Worm (Caenorhabditis elegans): ENCODE results near the gene C25G4.17.

The C25G4.17 gene

DNA sequence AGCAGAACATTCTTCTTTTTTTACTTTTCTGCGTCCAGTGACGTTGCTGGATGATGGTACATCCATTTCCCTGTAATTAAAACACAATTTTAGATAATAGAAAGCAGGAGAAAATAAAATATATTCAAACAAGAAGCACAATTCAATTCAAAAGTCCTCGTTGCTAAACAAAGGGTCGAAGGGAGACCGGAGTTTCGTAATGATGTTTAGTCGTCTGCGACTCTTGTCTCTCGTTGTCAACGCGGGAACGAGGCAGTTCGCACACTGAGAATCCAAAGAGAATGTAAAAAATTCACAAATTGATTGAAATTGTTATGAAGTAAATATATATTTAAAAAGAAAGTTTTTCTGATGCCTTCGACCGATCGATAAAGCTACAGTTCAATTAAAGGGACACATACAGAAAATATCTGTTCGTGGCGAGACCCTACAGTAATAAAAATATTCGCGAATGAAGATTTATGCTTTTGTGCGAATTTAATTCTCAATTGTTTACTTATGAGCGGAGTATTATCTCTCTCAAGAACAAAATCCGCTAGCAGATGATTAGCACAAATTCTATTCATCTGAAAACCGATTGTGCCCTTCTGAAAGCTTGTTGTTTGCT lies 9.5 kb downstream of the C25G4.17 start, which contains the start of gene dpy-26 (continued):
- TF ChIP-seq elt-2 (tag; optimal IDR thresholded peaks at IDR 0.05) (no peak), aha-1 (tag; optimal IDR thresholded peaks at IDR 0.05) (no peak), F16B12.6 (tag; optimal IDR thresholded peaks at IDR 0.05) (peak; percentile 12), C16A3.4 (tag; optimal IDR thresholded peaks at IDR 0.05) (peak; percentile 5), rnt-1 (tag; optimal IDR thresholded peaks at IDR 0.05) (peak; percentile 22), ces-1 (GFP tag; optimal IDR thresholded peaks at IDR 0.05) (no peak), nhr-76 (tag; optimal IDR thresholded peaks at IDR 0.05) (no peak), nhr-237 (tag; optimal IDR thresholded peaks at IDR 0.05) (no peak), fkh-10 (GFP tag; optimal IDR thresholded peaks at IDR 0.05) (no peak), egl-27 (tag; optimal IDR thresholded peaks at IDR 0.05) (no peak), mep-1 (tag; optimal IDR thresholded peaks at IDR 0.05) (no peak), unc-98 (GFP tag; IDR thresholded peaks at IDR 0.05) (no peak), elt-3 (tag; optimal IDR thresholded peaks at IDR 0.05) (peak in 1 of 6 experiments; percentile 17), lin-14 (GFP tag; optimal IDR thresholded peaks at IDR 0.05) (no peak), nhr-12 (tag; optimal IDR thresholded peaks at IDR 0.05) (no peak), skn-1 (tag; optimal IDR thresholded peaks at IDR 0.05) (peak; percentile 56), ceh-63 (GFP tag; optimal IDR thresholded peaks at IDR 0.05) (no peak), nhr-47 (tag; optimal IDR thresholded peaks at IDR 0.05) (no peak), unc-30 (tag; optimal IDR thresholded peaks at IDR 0.05) (no peak), dsc-1 (tag; optimal IDR thresholded peaks at IDR 0.05) (no peak), irx-1 (tag; optimal IDR thresholded peaks at IDR 0.05) (no peak), C04F5.9 (tag; optimal IDR thresholded peaks at IDR 0.05) (no peak), lsy-2 (tag; optimal IDR thresholded peaks at IDR 0.05) (peak; percentile 66 to 83), nhr-84 (tag; optimal IDR thresholded peaks at IDR 0.05) (no peak), ama-1 (optimal IDR thresholded peaks at IDR 0.05) (no peak), alr-1 (tag; optimal IDR thresholded peaks at IDR 0.05; ENCODE audit: borderline replicate concordance) (no peak), fkh-4 (tag; optimal IDR thresholded peaks at IDR 0.05; ENCODE audit: borderline replicate concordance) (no peak), nhr-85 (tag) (peak; percentile 65), sup-37 (GFP tag; optimal IDR thresholded peaks at IDR 0.05) (no peak), unc-86 (tag; optimal IDR thresholded peaks at IDR 0.05) (no peak), ceh-82 (tag; optimal IDR thresholded peaks at IDR 0.05) (peak; percentile 10 to 54 (median 26)), efl-1 (optimal IDR thresholded peaks at IDR 0.05) (peak; percentile 73 to 77), efl-1 (GFP tag; optimal IDR thresholded peaks at IDR 0.05 in 1 of 2) (peak; percentile 58 to 92), nhr-11 (tag; optimal IDR thresholded peaks at IDR 0.05) (no peak), zag-1 (tag; optimal IDR thresholded peaks at IDR 0.05) (no peak), dpl-1 (GFP tag; optimal IDR thresholded peaks at IDR 0.05) (peak; percentile 51 to 73 (median 62)), pax-3 (tag; optimal IDR thresholded peaks at IDR 0.05) (no peak)

DNA sequence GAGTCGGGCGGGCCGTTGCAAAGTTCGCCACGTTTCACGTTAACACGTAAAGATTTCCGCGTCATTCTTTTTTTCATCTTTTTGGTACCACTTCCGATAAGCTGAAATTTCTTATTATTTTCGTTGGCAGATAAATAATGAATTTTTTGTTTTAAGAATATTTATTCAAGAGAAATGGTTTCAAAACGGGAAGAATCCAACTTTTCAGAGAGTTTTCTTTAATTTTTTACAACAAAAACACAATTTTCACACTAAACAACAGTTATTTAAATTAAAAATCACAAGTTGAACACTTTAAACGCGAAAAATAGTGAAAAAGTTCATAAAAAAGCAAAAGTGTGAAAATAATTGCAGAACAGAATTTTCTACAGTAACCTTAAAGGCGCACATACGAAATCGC lies 12.3 kb downstream of the C25G4.17 start, which contains the start of gene spe-44:
Gene spe-44 (minus strand): TSS at position 101 of the 400 bp plus-strand sequence.
- TF ChIP-seq snpc-4 (tag; optimal IDR thresholded peaks at IDR 0.05): no peak
- TF ChIP-seq xbp-1 (tag; optimal IDR thresholded peaks at IDR 0.05): no peak
- TF ChIP-seq aha-1 (tag; optimal IDR thresholded peaks at IDR 0.05): no peak
- no peak for TF ChIP-seq elt-3 (tag; optimal IDR thresholded peaks at IDR 0.05)
- TF ChIP-seq ceh-63 (GFP tag; optimal IDR thresholded peaks at IDR 0.05): no peak
- TF ChIP-seq unc-86 (tag; optimal IDR thresholded peaks at IDR 0.05): no peak
- TF ChIP-seq snu-23 (GFP tag; optimal IDR thresholded peaks at IDR 0.05): no peak
- no peak for TF ChIP-seq nhr-90 (tag; optimal IDR thresholded peaks at IDR 0.05; ENCODE audit: poor library complexity)
- no peak for TF ChIP-seq egl-27 (tag; optimal IDR thresholded peaks at IDR 0.05)
- no peak for TF ChIP-seq lir-3 (tag; optimal IDR thresholded peaks at IDR 0.05; ENCODE audit: poor library complexity)
- TF ChIP-seq lin-39 (tag; optimal IDR thresholded peaks at IDR 0.05): no peak
- no peak for TF ChIP-seq nhr-12 (tag; optimal IDR thresholded peaks at IDR 0.05)
- TF ChIP-seq hpl-2 (GFP tag; optimal IDR thresholded peaks at IDR 0.05): no peak
- no peak for TF ChIP-seq ces-1 (GFP tag; optimal IDR thresholded peaks at IDR 0.05)
- no peak for TF ChIP-seq mef-2 (tag; optimal IDR thresholded peaks at IDR 0.05)
- TF ChIP-seq dpl-1 (GFP tag; optimal IDR thresholded peaks at IDR 0.05): no peak
- no peak for TF ChIP-seq pqm-1 (tag; optimal IDR thresholded peaks at IDR 0.05)
- TF ChIP-seq fos-1 (tag; optimal IDR thresholded peaks at IDR 0.05): no peak
